Worm (Caenorhabditis elegans) whole organism, late embryonic: ENCODE data around the gene F58G6.3.

Experiments used
- C38D4.7 ChIP-seq: fragments of 200-800 bp; sonication (Bioruptor generic); optimal IDR thresholded peaks from 2 replicates; lab custom pipeline; 2018; ENCODE audit warnings: mild to moderate bottlenecking, missing genetic modification characterization, moderate library complexity, missing compliant biosample characterization
- ama-1 ChIP-seq: fragments of 150-350 bp; optimal IDR thresholded peaks from 2 replicates; lab custom pipeline; 2014
- ceh-14 ChIP-seq: sonication (generic microtip); optimal IDR thresholded peaks from 2 replicates; lab custom pipeline; 2016; ENCODE audit warnings: missing genotype, missing genetic modification characterization, missing compliant biosample characterization
- ceh-45 ChIP-seq: fragments of 200-800 bp; sonication (Bioruptor generic); IDR thresholded peaks from 2 replicates; pipeline ENCODE4 v1.3.6; 2022; ENCODE audit warnings: missing genetic modification reagents, missing genetic modification characterization, missing compliant biosample characterization
- dve-1 ChIP-seq: sonication (generic microtip); optimal IDR thresholded peaks from 2 replicates; lab custom pipeline; 2017; ENCODE audit warnings: antibody characterized with exemption, mild to moderate bottlenecking, missing genetic modification characterization, missing compliant biosample characterization
- eyg-1 ChIP-seq: sonication (generic microtip); optimal IDR thresholded peaks from 2 replicates; lab custom pipeline; 2016; ENCODE audit warnings: missing genotype, missing genetic modification characterization, missing compliant biosample characterization
- lin-11 ChIP-seq: fragments of 200-800 bp; sonication (Bioruptor generic); optimal IDR thresholded peaks from 2 replicates; lab custom pipeline; 2018; ENCODE audit warnings: mild to moderate bottlenecking, missing genetic modification characterization, missing compliant biosample characterization
- nhr-11 ChIP-seq: fragments of 150-350 bp; optimal IDR thresholded peaks from 2 replicates; lab custom pipeline; 2014; ENCODE audit warnings: missing biosample characterization, missing genetic modification characterization
- pqm-1 ChIP-seq: sonication (generic microtip); optimal IDR thresholded peaks from 2 replicates; lab custom pipeline; 2016; ENCODE audit warnings: missing genetic modification characterization, missing compliant biosample characterization
- tbx-2 ChIP-seq: sonication (generic microtip); optimal IDR thresholded peaks from 2 replicates; lab custom pipeline; 2016; ENCODE audit warnings: missing genetic modification characterization, missing compliant biosample characterization

- TF ChIP-seq dve-1 (tag; lab: Kevin White, UChicago) = no peak
- TF ChIP-seq lin-11 (tag; lab: Kevin White, UChicago) = no peak
- no peak for TF ChIP-seq ama-1 (lab: Kevin White, UChicago)
- no peak for TF ChIP-seq pqm-1 (tag; lab: Kevin White, UChicago)
- no peak for TF ChIP-seq nhr-11 (tag; lab: Kevin White, UChicago)
- TF ChIP-seq eyg-1 (tag; lab: Kevin White, UChicago) = no peak
- no peak for TF ChIP-seq C38D4.7 (GFP tag; lab: Kevin White, UChicago)
- no peak for TF ChIP-seq ceh-45 (GFP tag; lab: Robert Waterston, UW)
- TF ChIP-seq ceh-14 (tag; lab: Kevin White, UChicago) = no peak
- no peak for TF ChIP-seq tbx-2 (tag; lab: Kevin White, UChicago)
Measured at ce11 chrIV:9654017-9654416, 682 bp downstream of the F58G6.3 start, which contains the start of gene F58G6.7.
